Worm (Caenorhabditis elegans) whole organism, midembryonic: Measurements from ENCODE around the gene ceh-51.

ENCODE experiments used
- T22C8.4 ChIP-seq: fragments of 200-800 bp; sonication (Bioruptor generic); IDR thresholded peaks from 2 replicates; pipeline ENCODE4 v1.3.6; 2022; ENCODE audit warnings: missing genetic modification characterization, missing compliant biosample characterization
- cog-1 ChIP-seq: sonication (generic microtip); optimal IDR thresholded peaks from 2 replicates; lab custom pipeline; 2016; ENCODE audit warnings: missing genetic modification characterization, missing compliant biosample characterization
- flt-1 ChIP-seq: fragments of 200-800 bp; sonication (Bioruptor generic); IDR thresholded peaks from 2 replicates; pipeline ENCODE4 v1.3.6; 2022; ENCODE audit warnings: missing genetic modification characterization, missing compliant biosample characterization
- klf-2 ChIP-seq: fragments of 200-800 bp; sonication (Bioruptor generic); conservative IDR thresholded peaks from 2 replicates; pipeline ENCODE4 v1.3.6; 2022; ENCODE audit warnings: missing genetic modification reagents, missing genetic modification characterization, missing compliant biosample characterization
- med-1 ChIP-seq: sonication (generic microtip); optimal IDR thresholded peaks from 2 replicates; lab custom pipeline; 2017; ENCODE audit warnings: missing genetic modification characterization, mild to moderate bottlenecking, missing compliant biosample characterization, antibody characterized with exemption, missing genetic modification reagents; ENCODE audit not compliant: insufficient read depth
- ref-1 ChIP-seq: fragments of 200-800 bp; sonication (Bioruptor generic); conservative IDR thresholded peaks from 2 replicates; pipeline ENCODE4 v1.3.6; 2022; ENCODE audit warnings: missing genetic modification reagents, missing genetic modification characterization, missing compliant biosample characterization
- tab-1 ChIP-seq: fragments of 200-800 bp; sonication (Bioruptor generic); IDR thresholded peaks from 2 replicates; pipeline ENCODE4 v1.3.6; 2022; ENCODE audit warnings: missing genetic modification characterization, missing compliant biosample characterization
- ztf-23 ChIP-seq: fragments of 200-800 bp; sonication (Bioruptor generic); IDR thresholded peaks from 2 replicates; pipeline ENCODE4 v1.3.6; 2022; ENCODE audit warnings: missing genetic modification reagents, missing genetic modification characterization, missing compliant biosample characterization
- ztf-29 ChIP-seq: fragments of 200-800 bp; sonication (Bioruptor generic); IDR thresholded peaks from 2 replicates; pipeline ENCODE4 v1.3.6; 2022; ENCODE audit warnings: missing genetic modification reagents, missing genetic modification characterization, missing compliant biosample characterization

The ceh-51 gene

DNA sequence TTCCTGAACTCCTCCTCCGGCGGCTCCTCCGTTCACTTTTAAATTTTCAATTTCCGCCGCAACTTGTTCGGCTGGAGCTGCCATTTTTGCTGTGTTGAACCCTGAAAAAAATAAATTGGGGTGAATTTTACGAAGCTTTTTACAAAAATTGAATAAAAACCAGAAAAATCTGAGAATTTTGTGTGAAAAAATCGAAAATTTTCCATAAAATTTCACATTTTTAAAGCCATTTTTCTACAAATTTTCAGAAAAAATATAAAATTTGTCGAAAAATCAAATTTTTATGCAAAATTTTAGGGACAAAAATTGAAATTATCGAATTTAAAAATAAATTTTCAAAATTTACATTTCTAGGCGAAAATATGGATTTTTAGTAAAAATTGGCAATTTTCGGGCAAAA is 14.8 kb upstream of the ceh-51 start, which contains the start of gene wars-1:
Gene wars-1, minus strand, starts transcription at position 101 of the 400 bp plus-strand sequence.
- TF ChIP-seq klf-2 (GFP tag; lab: Robert Waterston, UW), result no peak
- TF ChIP-seq ztf-29 (GFP tag; lab: Robert Waterston, UW), result no peak
- no peak for TF ChIP-seq med-1 (GFP tag; lab: Kevin White, UChicago)
- no peak for TF ChIP-seq tab-1 (GFP tag; lab: Robert Waterston, UW)
- no peak for TF ChIP-seq ref-1 (GFP tag; lab: Robert Waterston, UW)
- no peak for TF ChIP-seq cog-1 (tag; lab: Kevin White, UChicago)
- TF ChIP-seq T22C8.4, result no peak
- no peak for TF ChIP-seq flt-1 (GFP tag; lab: Robert Waterston, UW)
- TF ChIP-seq ztf-23 (GFP tag; lab: Robert Waterston, UW), result no peak

DNA sequence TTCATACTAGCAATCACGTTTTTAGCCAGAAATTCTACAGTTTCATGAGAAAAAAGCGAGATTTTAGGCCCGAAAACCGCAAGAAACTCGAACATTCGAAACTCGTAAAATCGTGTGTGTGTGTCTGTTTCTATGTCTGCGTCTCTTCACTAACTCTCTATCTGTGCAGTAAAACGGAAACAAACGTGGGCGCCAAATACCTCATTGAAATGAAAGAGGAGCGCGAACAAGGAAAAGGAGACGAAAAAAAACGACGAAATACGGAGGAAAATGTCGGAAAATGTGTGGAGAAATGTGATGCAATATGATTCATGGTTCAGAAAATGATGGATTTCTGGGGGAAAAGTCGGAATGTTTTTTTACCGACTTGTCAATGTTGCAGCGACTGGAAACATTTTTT is 5.4 kb upstream of the ceh-51 start:
- TF ChIP-seq klf-2 (GFP tag; lab: Robert Waterston, UW) (no peak), ztf-23 (GFP tag; lab: Robert Waterston, UW) (no peak), ref-1 (GFP tag; lab: Robert Waterston, UW) (no peak), flt-1 (GFP tag; lab: Robert Waterston, UW) (no peak), cog-1 (tag; lab: Kevin White, UChicago) (no peak), T22C8.4 (no peak), med-1 (GFP tag; lab: Kevin White, UChicago) (no peak), ztf-29 (GFP tag; lab: Robert Waterston, UW) (no peak), tab-1 (GFP tag; lab: Robert Waterston, UW) (no peak)

DNA sequence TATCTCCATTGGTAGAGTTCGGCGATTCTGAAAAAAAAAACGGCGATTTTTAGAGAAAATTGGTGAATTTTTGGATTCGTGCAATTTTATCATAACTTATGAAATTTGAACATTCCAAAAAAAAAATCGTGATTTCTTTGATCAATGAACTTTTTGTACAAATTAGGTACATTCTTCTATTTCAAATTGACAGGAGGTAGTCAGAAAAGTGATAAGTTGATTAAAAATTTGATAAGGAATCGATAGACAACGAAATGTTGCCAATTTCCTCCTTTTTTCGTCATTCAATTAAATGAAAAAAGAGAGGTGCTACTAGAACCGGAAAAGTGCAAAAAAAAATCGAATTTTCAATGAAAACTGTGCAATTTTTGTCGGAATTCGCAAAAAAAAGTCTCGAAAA is 3.0 kb upstream of the ceh-51 start:
- no peak for TF ChIP-seq T22C8.4
- TF ChIP-seq flt-1 (GFP tag; lab: Robert Waterston, UW), result no peak
- no peak for TF ChIP-seq ztf-29 (GFP tag; lab: Robert Waterston, UW)
- no peak for TF ChIP-seq klf-2 (GFP tag; lab: Robert Waterston, UW)
- no peak for TF ChIP-seq tab-1 (GFP tag; lab: Robert Waterston, UW)
- no peak for TF ChIP-seq ref-1 (GFP tag; lab: Robert Waterston, UW)
- TF ChIP-seq med-1 (GFP tag; lab: Kevin White, UChicago), result no peak
- no peak for TF ChIP-seq cog-1 (tag; lab: Kevin White, UChicago)
- no peak for TF ChIP-seq ztf-23 (GFP tag; lab: Robert Waterston, UW)

DNA sequence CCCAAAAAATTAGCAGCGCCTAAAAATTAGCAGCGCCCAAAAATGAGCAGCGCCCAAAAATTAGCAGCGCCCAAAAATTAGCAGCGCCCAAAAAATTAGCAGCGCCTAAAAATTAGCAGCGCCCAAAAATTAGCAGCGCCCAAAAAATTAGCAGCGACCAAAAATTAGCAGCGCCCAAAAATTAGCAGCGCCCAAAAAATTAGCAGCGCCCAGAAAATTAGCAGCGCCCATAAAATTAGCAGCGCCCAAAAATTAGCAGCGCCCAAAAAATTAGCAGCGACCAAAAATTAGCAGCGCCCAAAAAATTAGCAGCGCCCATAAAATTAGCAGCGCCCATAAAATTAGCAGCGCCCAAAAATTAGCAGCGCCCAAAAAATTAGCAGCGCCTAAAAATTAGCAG is 9.1 kb downstream of the ceh-51 start:
- TF ChIP-seq tab-1 (GFP tag; lab: Robert Waterston, UW), result 0 out of 2 replicates have a peak, but pooled peaks have one; percentile 55
- TF ChIP-seq ztf-23 (GFP tag; lab: Robert Waterston, UW), result peak; percentile 72
- 0 out of 2 replicates have a peak, but pooled peaks have one; percentile 31 for TF ChIP-seq klf-2 (GFP tag; lab: Robert Waterston, UW)

ce11 chrV:18894924-18895388 is 21.0 kb downstream of the ceh-51 start, which contains the start of gene emb-4:
Gene emb-4 (minus strand): TSS chrV:18894974.
- TF ChIP-seq flt-1 (GFP tag; lab: Robert Waterston, UW) (no peak), klf-2 (GFP tag; lab: Robert Waterston, UW) (no peak), T22C8.4 (no peak), tab-1 (GFP tag; lab: Robert Waterston, UW) (no peak)

DNA sequence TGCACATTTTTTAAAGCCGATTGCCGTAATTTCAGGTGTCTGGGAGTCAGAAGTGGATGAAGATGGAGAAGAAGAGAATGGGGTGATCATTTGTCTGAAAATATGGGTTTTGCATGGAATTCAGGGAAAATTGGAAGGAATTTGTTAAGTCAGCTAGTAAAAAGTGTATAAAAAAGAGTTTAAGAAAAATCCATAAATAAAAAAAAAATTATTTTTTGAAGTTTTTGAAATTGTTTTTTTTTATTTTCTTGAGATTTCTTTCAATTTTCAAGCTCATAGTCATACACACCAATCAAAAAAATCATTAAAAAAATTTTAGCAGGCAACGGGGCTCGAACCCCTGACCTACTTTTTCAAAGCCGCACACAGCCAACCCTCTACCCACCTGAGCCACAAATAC is 26.5 kb downstream of the ceh-51 start, which contains the start of gene nhr-243:
Gene nhr-243, minus strand, starts transcription at position 101 of the 400 bp plus-strand sequence.
- TF ChIP-seq ztf-23 (GFP tag; lab: Robert Waterston, UW) (no peak), med-1 (GFP tag; lab: Kevin White, UChicago) (no peak), cog-1 (tag; lab: Kevin White, UChicago) (no peak), klf-2 (GFP tag; lab: Robert Waterston, UW) (no peak), T22C8.4 (no peak), ztf-29 (GFP tag; lab: Robert Waterston, UW) (no peak), ref-1 (GFP tag; lab: Robert Waterston, UW) (no peak), tab-1 (GFP tag; lab: Robert Waterston, UW) (no peak), flt-1 (GFP tag; lab: Robert Waterston, UW) (no peak)

DNA sequence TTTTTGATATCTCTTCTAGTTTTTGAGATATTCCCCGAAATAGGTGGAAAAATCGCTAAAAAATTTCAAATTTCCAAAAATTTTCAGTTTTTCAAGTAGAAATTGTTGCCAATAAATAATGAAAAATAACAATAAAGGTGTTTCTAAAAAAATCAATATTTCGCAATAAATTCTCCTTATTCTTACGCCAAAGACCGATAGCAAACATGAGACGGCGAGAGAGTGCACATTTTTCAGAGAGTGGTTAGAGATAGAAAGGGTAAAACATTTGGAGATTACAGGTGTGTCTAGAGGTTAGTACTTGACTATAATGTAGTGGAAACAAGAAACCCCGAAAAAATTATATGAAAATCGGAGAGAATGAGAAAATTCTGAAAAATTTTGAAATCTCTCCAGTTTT is 27.6 kb downstream of the ceh-51 start:
- TF ChIP-seq flt-1 (GFP tag; lab: Robert Waterston, UW), result no peak
- TF ChIP-seq ref-1 (GFP tag; lab: Robert Waterston, UW), result no peak
- TF ChIP-seq tab-1 (GFP tag; lab: Robert Waterston, UW), result no peak
- TF ChIP-seq T22C8.4, result no peak
- no peak for TF ChIP-seq cog-1 (tag; lab: Kevin White, UChicago)
- TF ChIP-seq ztf-23 (GFP tag; lab: Robert Waterston, UW), result no peak
- TF ChIP-seq med-1 (GFP tag; lab: Kevin White, UChicago), result no peak
- TF ChIP-seq ztf-29 (GFP tag; lab: Robert Waterston, UW), result no peak
- TF ChIP-seq klf-2 (GFP tag; lab: Robert Waterston, UW), result no peak

DNA sequence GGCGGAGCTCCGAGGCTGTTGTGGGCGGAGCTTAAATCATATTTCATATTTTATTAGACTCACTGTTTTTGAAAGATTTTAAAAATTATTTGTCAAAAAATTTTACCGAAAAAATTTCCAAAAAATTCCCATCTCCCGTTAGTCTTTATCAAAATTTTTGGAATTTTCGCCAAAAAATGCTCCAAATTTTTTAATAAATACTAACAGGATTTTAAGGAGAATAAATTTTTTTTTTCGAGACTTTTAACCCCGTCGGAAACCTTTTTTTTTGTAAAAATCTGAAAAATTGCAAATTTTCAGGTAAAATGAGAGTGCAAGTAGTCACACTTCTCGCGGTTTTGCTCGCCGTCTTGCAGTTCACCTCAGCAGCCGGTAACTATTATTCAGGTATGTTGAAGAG is 29.5 kb downstream of the ceh-51 start, which contains the start of gene mihp-2:
Gene mihp-2, plus strand, starts transcription at position 301 of the 400 bp plus-strand sequence.
- no peak for TF ChIP-seq ztf-23 (GFP tag; lab: Robert Waterston, UW)
- no peak for TF ChIP-seq med-1 (GFP tag; lab: Kevin White, UChicago)
- TF ChIP-seq T22C8.4, result no peak
- TF ChIP-seq flt-1 (GFP tag; lab: Robert Waterston, UW), result no peak

- TF ChIP-seq ref-1 (GFP tag; lab: Robert Waterston, UW) (no peak), ztf-29 (GFP tag; lab: Robert Waterston, UW) (no peak), tab-1 (GFP tag; lab: Robert Waterston, UW) (no peak), cog-1 (tag; lab: Kevin White, UChicago) (no peak), med-1 (GFP tag; lab: Kevin White, UChicago) (no peak), ztf-23 (GFP tag; lab: Robert Waterston, UW) (no peak), flt-1 (GFP tag; lab: Robert Waterston, UW) (no peak), klf-2 (GFP tag; lab: Robert Waterston, UW) (no peak), T22C8.4 (no peak)
Observed at ce11 chrV:18907519-18907918, 33.6 kb downstream of the ceh-51 start.
